Fruit fly (Drosophila melanogaster): ENCODE data around the gene CG44014.

CG44014 gene

DNA sequence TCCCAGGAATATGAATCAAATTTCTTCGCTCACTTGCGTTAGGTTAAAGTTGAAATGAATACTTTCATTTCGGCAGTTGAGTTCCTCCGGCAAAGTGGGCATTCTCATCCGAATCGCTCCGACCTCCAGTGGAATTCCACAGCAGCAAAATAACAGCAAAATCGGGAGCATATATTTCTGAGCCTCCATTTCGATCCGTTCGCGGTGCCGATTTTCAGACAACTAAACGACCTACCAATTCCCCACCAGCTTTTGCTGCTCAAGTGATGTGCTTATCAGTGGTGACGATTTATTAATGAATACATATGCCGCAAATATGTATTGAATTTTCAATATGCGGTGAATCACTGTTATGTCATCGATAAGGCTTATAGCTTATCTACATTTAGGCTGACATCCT is at the start of gene CG44014:
Gene CG44014 (minus strand): TSS at position 256 of the 400 bp plus-strand sequence.
- TF ChIP-seq exex (tag; optimal IDR thresholded peaks at IDR 0.05) (peak; percentile 35), CG31224 (GFP tag; IDR thresholded peaks at IDR 0.05) (no peak)

DNA sequence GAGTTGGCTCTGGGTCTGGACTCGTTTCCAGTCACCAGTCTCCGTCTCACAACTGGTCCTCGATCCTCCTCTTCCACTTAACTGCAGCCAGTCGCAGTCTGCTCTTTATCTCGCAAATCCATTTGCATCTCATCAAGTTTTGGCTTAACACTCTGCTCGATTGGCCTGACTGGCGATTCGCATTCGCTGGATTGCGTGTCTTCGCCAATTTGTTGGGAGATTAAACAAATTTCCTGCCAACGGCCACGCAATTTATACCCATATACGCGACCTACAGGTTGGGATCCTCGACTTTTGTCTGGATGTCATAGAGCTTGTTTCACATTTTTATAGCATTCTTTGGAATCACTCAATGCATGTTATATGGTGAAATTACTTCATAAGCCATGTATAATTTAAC is 48.6 kb upstream of the CG44014 start:
- TF ChIP-seq CG6765 (GFP tag; optimal IDR thresholded peaks at IDR 0.05) (no peak), CG2712 (tag; optimal IDR thresholded peaks at IDR 0.05) (no peak), rib (GFP tag; IDR thresholded peaks at IDR 0.05) (no peak), CG2889 (GFP tag; IDR thresholded peaks at IDR 0.05) (no peak), jumu (GFP tag; optimal IDR thresholded peaks at IDR 0.05) (no peak), Scr (GFP tag; IDR thresholded peaks at IDR 0.05; ENCODE audit: partially characterized antibody) (no peak), Stat92E (GFP tag; optimal IDR thresholded peaks at IDR 0.05) (no peak), CG5245 (GFP tag; optimal IDR thresholded peaks at IDR 0.05) (no peak), Hr39 (optimal IDR thresholded peaks at IDR 0.05) (no peak), CG8089 (GFP tag; optimal IDR thresholded peaks at IDR 0.05) (no peak), CG18619 (GFP tag; optimal IDR thresholded peaks at IDR 0.05) (no peak), toy (GFP tag; IDR thresholded peaks at IDR 0.05) (no peak), her (GFP tag; optimal IDR thresholded peaks at IDR 0.05) (no peak)

DNA sequence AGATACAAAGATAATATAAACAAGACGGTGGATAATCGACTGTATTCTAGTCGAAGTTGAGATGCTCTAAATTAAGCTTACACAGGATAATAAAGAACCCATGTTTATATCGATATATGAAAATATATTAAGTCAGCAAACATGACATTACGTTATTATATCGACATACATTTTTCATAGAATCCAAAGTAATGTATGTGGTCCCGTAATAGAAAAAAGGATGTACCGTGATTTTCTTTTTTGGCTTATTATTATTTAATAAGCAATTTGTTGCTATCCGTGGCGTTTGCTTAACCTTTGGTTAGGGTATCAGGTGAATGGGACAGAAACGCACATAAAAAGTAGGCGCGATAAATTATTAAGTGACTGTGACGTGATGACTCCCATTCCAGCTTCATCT is 47.8 kb upstream of the CG44014 start:
- TF ChIP-seq eve (GFP tag; optimal IDR thresholded peaks at IDR 0.05): no peak
- no peak for TF ChIP-seq Pdp1 (GFP tag; optimal IDR thresholded peaks at IDR 0.05)
- no peak for TF ChIP-seq Oli (tag; optimal IDR thresholded peaks at IDR 0.05)
- no peak for TF ChIP-seq CG18262 (tag; optimal IDR thresholded peaks at IDR 0.05)
- no peak for TF ChIP-seq PHDP (tag; optimal IDR thresholded peaks at IDR 0.05)
- no peak for TF ChIP-seq Doc2 (GFP tag; IDR thresholded peaks at IDR 0.05)
- TF ChIP-seq sens (GFP tag): peak; percentile 32
- TF ChIP-seq BEAF-32 (GFP tag; optimal IDR thresholded peaks at IDR 0.05): no peak
- no peak for TF ChIP-seq CG17912 (GFP tag; optimal IDR thresholded peaks at IDR 0.05)
- no peak for TF ChIP-seq bab2 (GFP tag; optimal IDR thresholded peaks at IDR 0.05)
- peak; percentile 46 for TF ChIP-seq D19A (tag; optimal IDR thresholded peaks at IDR 0.05)
- no peak for TF ChIP-seq CG15269 (tag; optimal IDR thresholded peaks at IDR 0.05)
- TF ChIP-seq CG2120 (GFP tag; optimal IDR thresholded peaks at IDR 0.05): peak; percentile 37
- no peak for TF ChIP-seq ro (GFP tag; IDR thresholded peaks at IDR 0.05)

DNA sequence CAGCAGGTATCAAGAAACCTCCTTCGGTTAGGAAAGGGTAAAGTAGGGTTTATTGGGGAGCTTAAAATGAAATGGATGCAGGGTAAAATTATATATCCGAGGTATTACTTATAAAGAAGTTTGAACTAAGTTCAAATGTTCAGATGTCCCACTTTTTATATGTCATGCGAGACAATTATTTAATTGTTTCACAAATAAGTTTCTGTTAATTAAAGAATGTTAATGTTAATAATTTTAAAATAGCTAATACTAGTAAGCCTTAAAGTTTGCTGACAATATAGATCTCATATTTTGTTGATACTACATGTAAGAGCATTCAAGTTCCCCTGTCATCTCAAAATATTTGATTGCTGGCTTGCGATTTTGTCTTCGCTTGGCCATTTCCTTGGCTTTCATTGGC is 46.0 kb upstream of the CG44014 start:
- TF ChIP-seq zfh2 (GFP tag; optimal IDR thresholded peaks at IDR 0.05) (no peak), Bdp1 (GFP tag; optimal IDR thresholded peaks at IDR 0.05) (no peak), Hr3 (GFP tag; optimal IDR thresholded peaks at IDR 0.05) (no peak), CG6854 (GFP tag; optimal IDR thresholded peaks at IDR 0.05) (no peak), CkIIα-i1 (GFP tag; IDR thresholded peaks at IDR 0.05) (no peak), pros (GFP tag; optimal IDR thresholded peaks at IDR 0.05) (no peak), otp (GFP tag; IDR thresholded peaks at IDR 0.05) (no peak)

DNA sequence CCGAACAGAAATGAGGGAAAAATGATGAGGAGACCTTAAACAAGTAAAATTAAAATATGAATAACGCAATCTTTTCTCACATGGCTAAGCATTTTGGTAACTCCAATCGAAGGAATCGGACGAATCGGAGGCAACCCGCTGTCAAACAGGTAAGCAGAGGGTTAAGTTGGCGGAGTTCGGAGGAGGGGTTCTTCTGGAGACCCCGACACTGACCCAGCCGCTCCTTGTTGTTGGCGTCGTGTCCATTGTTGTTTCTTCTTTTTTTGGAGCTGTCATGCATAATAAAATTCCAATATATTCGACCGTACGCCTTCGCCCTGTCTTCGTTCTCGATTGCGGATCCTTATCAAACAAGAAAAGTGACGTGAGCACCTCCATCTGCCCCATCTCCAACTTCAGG is 44.9 kb upstream of the CG44014 start:
- no peak for TF ChIP-seq CG7928 (GFP tag; optimal IDR thresholded peaks at IDR 0.05)
- no peak for TF ChIP-seq CG11456 (GFP tag; IDR thresholded peaks at IDR 0.05)
- peak; percentile 15 for TF ChIP-seq kni (GFP tag; optimal IDR thresholded peaks at IDR 0.05)

Measured in whole organism, embryonic.